Worm (Caenorhabditis elegans) whole organism, L1 larva: ENCODE data around the gene cyp-14A5.

Experiments
- C16A3.4 ChIP-seq: fragments of 150-350 bp; optimal IDR thresholded peaks from 2 replicates; lab custom pipeline; 2014; ENCODE audit warnings: missing biosample characterization, missing genetic modification characterization
- ama-1 ChIP-seq: fragments of 150-350 bp; optimal IDR thresholded peaks from 2 replicates; lab custom pipeline; 2014
- blmp-1 ChIP-seq: fragments of 150-350 bp; optimal IDR thresholded peaks from 2 replicates; lab custom pipeline; 2014; ENCODE audit warnings: missing biosample characterization, missing genetic modification characterization
- ceh-63 ChIP-seq: fragments of 200-800 bp; sonication (Bioruptor generic); optimal IDR thresholded peaks from 2 replicates; lab custom pipeline; 2018; ENCODE audit warnings: mild to moderate bottlenecking, missing genetic modification characterization, missing compliant biosample characterization
- egl-27 ChIP-seq, 2 experiments: fragments of 150-350 bp in 1 of 2; sonication (generic microtip); optimal IDR thresholded peaks; 3 replicates each; lab custom pipeline; 2017 to 2018; ENCODE audit warnings: missing biosample characterization in 2 of 2, missing genetic modification characterization in 2 of 2, missing genetic modification reagents in 2 of 2
- fkh-10 ChIP-seq: sonication (generic microtip); optimal IDR thresholded peaks from 2 replicates; lab custom pipeline; 2017; ENCODE audit warnings: missing biosample characterization, missing genetic modification reagents, missing genetic modification characterization
- fos-1 ChIP-seq: fragments of 150-350 bp; optimal IDR thresholded peaks from 2 replicates; lab custom pipeline; 2014; ENCODE audit warnings: missing biosample characterization, missing genetic modification characterization
- jun-1 ChIP-seq: fragments of 150-350 bp; optimal IDR thresholded peaks from 2 replicates; lab custom pipeline; 2014; ENCODE audit warnings: missing biosample characterization, missing genetic modification reagents, missing genetic modification characterization
- lin-15B ChIP-seq: fragments of 150-350 bp; sonication (generic microtip); optimal IDR thresholded peaks from 3 replicates; lab custom pipeline; 2014; ENCODE audit warnings: missing biosample characterization, missing genetic modification characterization
- lsy-2 ChIP-seq, 2 experiments: fragments of 150-350 bp; optimal IDR thresholded peaks; 2 replicates each; lab custom pipeline; 2014; ENCODE audit warnings: missing biosample characterization in 2 of 2, missing genetic modification characterization in 2 of 2
- nhr-237 ChIP-seq: fragments of 150-350 bp; optimal IDR thresholded peaks from 2 replicates; lab custom pipeline; 2014; ENCODE audit warnings: missing biosample characterization, missing genetic modification characterization

ce11 chrV:5432499-5432898 lies 9.4 kb upstream of the cyp-14A5 start, which contains the start of gene F08F3.8:
- TF ChIP-seq C16A3.4 (tag; lab: Kevin White, UChicago), result no peak
- no peak for TF ChIP-seq lsy-2 (tag; optimal IDR thresholded peaks at IDR 0.05; lab: Kevin White, UChicago)
- TF ChIP-seq fkh-10 (GFP tag; lab: Kevin White, UChicago), result no peak
- no peak for TF ChIP-seq ceh-63 (GFP tag; lab: Kevin White, UChicago)
- TF ChIP-seq lin-15B, result no peak
- TF ChIP-seq egl-27 (tag; optimal IDR thresholded peaks at IDR 0.05; lab: Kevin White, UChicago), result no peak
- no peak for TF ChIP-seq ama-1 (lab: Kevin White, UChicago)
- TF ChIP-seq blmp-1 (tag; lab: Kevin White, UChicago), result no peak
- no peak for TF ChIP-seq nhr-237 (tag; lab: Kevin White, UChicago)
- no peak for TF ChIP-seq jun-1 (tag; lab: Kevin White, UChicago)
- no peak for TF ChIP-seq fos-1
